Fruit fly (Drosophila melanogaster): Measurements from ENCODE around the gene Amnionless.
A peak's percentile ranks its signal among the peaks of the same experiment; 100 is the strongest.

Amnionless gene

DNA sequence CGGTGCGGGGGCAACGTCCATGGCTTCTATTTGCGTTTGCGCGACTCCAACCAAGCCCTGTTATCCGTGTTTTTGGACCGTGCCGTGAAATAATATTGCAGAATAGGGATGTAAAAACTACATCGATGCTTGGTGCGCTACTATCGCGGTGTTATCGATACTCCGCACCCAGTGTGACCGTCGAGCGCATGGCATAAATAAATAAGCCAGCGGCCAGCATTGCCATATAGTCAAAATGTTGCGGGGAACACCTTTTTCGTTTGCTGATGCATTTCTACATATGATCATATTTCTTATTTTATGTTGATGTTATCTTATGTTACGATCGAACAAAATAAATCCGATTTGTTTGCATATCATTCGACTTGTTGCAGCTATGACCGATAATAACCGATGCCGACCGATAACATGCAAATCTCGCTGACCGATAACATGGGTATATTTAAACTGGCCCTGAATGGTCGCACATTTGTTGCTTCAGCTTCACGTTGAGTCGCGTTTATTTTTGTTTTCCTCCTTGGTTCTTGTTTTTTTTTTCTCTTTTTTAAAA lies 11.7 kb downstream of the Amnionless start, which contains the start of gene smo (continued):
- TF ChIP-seq CG33557 (GFP tag; optimal IDR thresholded peaks at IDR 0.05) (no peak), CG7839 (tag; optimal IDR thresholded peaks at IDR 0.05) (no peak), Hr3 (GFP tag; optimal IDR thresholded peaks at IDR 0.05) (peak; percentile 33), Asciz (GFP tag; optimal IDR thresholded peaks at IDR 0.05) (no peak), CG14860 (GFP tag; IDR thresholded peaks at IDR 0.05; ENCODE audit: partially characterized antibody) (peak; percentile 75), CG13775 (GFP tag; optimal IDR thresholded peaks at IDR 0.05) (peak; percentile 32), CG8924 (tag; optimal IDR thresholded peaks at IDR 0.05) (peak; percentile 16), pnt (GFP tag; optimal IDR thresholded peaks at IDR 0.05) (peak; percentile 22), Jarid2 (GFP tag; optimal IDR thresholded peaks at IDR 0.05) (no peak), ab (GFP tag; optimal IDR thresholded peaks at IDR 0.05) (no peak), CG10366 (GFP tag; IDR thresholded peaks at IDR 0.05) (no peak), CHES-1-like (GFP tag; optimal IDR thresholded peaks at IDR 0.05) (peak; percentile 76), chinmo (GFP tag; IDR thresholded peaks at IDR 0.05; ENCODE audit: partially characterized antibody) (peak; percentile 83; the same call in 3 of the 4 replicates), HLH54F (GFP tag; optimal IDR thresholded peaks at IDR 0.05) (peak; percentile 65), Lpt (GFP tag; optimal IDR thresholded peaks at IDR 0.05) (no peak), CG2889 (GFP tag; IDR thresholded peaks at IDR 0.05) (no peak), Adf1 (GFP tag; IDR thresholded peaks at IDR 0.05) (no peak), CG4328 (GFP tag; optimal IDR thresholded peaks at IDR 0.05) (no peak), CG3838 (GFP tag; optimal IDR thresholded peaks at IDR 0.05) (no peak), emc (GFP tag; optimal IDR thresholded peaks at IDR 0.05) (no peak), CG12104 (GFP tag; optimal IDR thresholded peaks at IDR 0.05) (no peak), gem (tag; optimal IDR thresholded peaks at IDR 0.05) (no peak), CG7928 (GFP tag; optimal IDR thresholded peaks at IDR 0.05) (peak; percentile 7), CG30431 (GFP tag; optimal IDR thresholded peaks at IDR 0.05) (no peak), Myb (GFP tag; optimal IDR thresholded peaks at IDR 0.05) (peak; percentile 70), CG13123 (GFP tag; optimal IDR thresholded peaks at IDR 0.05) (no peak), Hr39 (optimal IDR thresholded peaks at IDR 0.05) (no peak), Bgb (GFP tag; IDR thresholded peaks at IDR 0.05; ENCODE audit: partially characterized antibody) (peak; percentile 87), Ets97D (GFP tag; optimal IDR thresholded peaks at IDR 0.05) (peak; percentile 85), CG32767 (GFP tag; IDR thresholded peaks at IDR 0.05) (0 out of 2 replicates have a peak, but pooled peaks have one; percentile 13), tgo (GFP tag; IDR thresholded peaks at IDR 0.05) (no peak), dati (GFP tag; IDR thresholded peaks at IDR 0.05) (no peak), CG10431 (GFP tag; optimal IDR thresholded peaks at IDR 0.05) (no peak), Lim3 (GFP tag; IDR thresholded peaks at IDR 0.05) (no peak), Oaz (GFP tag; IDR thresholded peaks at IDR 0.05) (no peak), sd (tag; optimal IDR thresholded peaks at IDR 0.05) (no peak), CG2875 (GFP tag; optimal IDR thresholded peaks at IDR 0.05) (no peak), CG12659 (GFP tag; optimal IDR thresholded peaks at IDR 0.05) (peak; percentile 88), Ptx1 (GFP tag; IDR thresholded peaks at IDR 0.05) (peak; percentile 24; the same call in 1 of the 2 replicates), dan (GFP tag; IDR thresholded peaks at IDR 0.05) (no peak), CG1832 (GFP tag; optimal IDR thresholded peaks at IDR 0.05) (no peak), kni (GFP tag; optimal IDR thresholded peaks at IDR 0.05) (no peak), CG8290 (GFP tag; optimal IDR thresholded peaks at IDR 0.05) (peak; percentile 16), CG8290 (tag; optimal IDR thresholded peaks at IDR 0.05) (no peak), GATAe (GFP tag; conservative IDR thresholded peaks at IDR 0.05) (no peak), CG16779 (GFP tag; IDR thresholded peaks at IDR 0.05) (no peak), vnd (GFP tag; IDR thresholded peaks at IDR 0.05; ENCODE audit: partially characterized antibody) (peak; percentile 79), pho (GFP tag; optimal IDR thresholded peaks at IDR 0.05) (no peak), D19B (GFP tag; optimal IDR thresholded peaks at IDR 0.05) (no peak), wor (GFP tag; IDR thresholded peaks at IDR 0.05) (no peak), lab (GFP tag; optimal IDR thresholded peaks at IDR 0.05) (no peak), CG6765 (GFP tag; optimal IDR thresholded peaks at IDR 0.05) (no peak)
